Fruit fly (Drosophila melanogaster): ENCODE data around the gene Pih1D1.
A peak's percentile ranks its signal among the peaks of the same experiment; 100 is the strongest.

The Pih1D1 gene

DNA sequence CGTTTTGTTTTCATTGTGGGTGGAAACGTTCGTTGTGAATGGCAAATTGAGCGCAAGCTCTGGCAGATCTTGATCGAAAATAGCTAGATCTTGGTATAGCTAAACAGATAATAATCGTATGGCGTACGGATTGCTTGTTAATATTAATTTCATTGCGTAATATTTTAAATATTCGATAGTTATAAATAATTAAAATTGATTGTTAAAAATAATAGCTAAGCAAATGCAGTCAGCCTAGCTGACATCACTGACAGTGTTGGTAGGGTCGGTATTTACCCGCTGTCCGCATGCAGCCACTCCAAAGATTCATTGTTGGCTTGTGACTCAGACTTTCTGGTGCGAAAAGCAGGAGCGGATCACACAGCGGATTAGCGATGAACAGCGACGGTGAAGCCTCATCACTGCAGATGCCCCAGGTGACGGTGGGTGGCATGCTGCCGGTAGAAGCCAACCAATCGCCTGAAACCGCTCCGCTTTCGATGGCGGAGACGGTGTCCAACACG lies 17.2 kb downstream of the Pih1D1 start, which contains the start of the genes CG5776 and spict (continued):
- peak; percentile 34; the same call in 1 of the 2 replicates for TF ChIP-seq gsb (GFP tag; IDR thresholded peaks at IDR 0.05)
- TF ChIP-seq Gsc (GFP tag; IDR thresholded peaks at IDR 0.05): no peak
- TF ChIP-seq Dbx (GFP tag; IDR thresholded peaks at IDR 0.05): peak; percentile 83
- TF ChIP-seq disco-r (GFP tag; optimal IDR thresholded peaks at IDR 0.05): no peak
- no peak for TF ChIP-seq CG42726 (GFP tag; IDR thresholded peaks at IDR 0.05; ENCODE audit: partially characterized antibody)
- peak; percentile 7; the same call in 1 of the 2 replicates for TF ChIP-seq chm (GFP tag; IDR thresholded peaks at IDR 0.05)
- peak; percentile 97 for TF ChIP-seq row (GFP tag; IDR thresholded peaks at IDR 0.05)
- TF ChIP-seq Mad (GFP tag; optimal IDR thresholded peaks at IDR 0.05): peak; percentile 70
- TF ChIP-seq CG4404 (GFP tag; IDR thresholded peaks at IDR 0.05): peak; percentile 77
- peak; percentile 25; the same call in 1 of the 2 replicates for TF ChIP-seq Poxn (GFP tag; IDR thresholded peaks at IDR 0.05)
- TF ChIP-seq Hr51 (GFP tag; optimal IDR thresholded peaks at IDR 0.05): peak; percentile 45 to 82
- TF ChIP-seq btn (GFP tag; optimal IDR thresholded peaks at IDR 0.05): no peak
- peak; percentile 60 for TF ChIP-seq ewg (GFP tag; optimal IDR thresholded peaks at IDR 0.05)
- peak; percentile 42 for TF ChIP-seq CG17359 (tag; optimal IDR thresholded peaks at IDR 0.05)
- no peak for TF ChIP-seq CG13123 (GFP tag; optimal IDR thresholded peaks at IDR 0.05)
- peak; percentile 37 for TF ChIP-seq Fer2 (tag; optimal IDR thresholded peaks at IDR 0.05)
- TF ChIP-seq CG4282 (GFP tag; optimal IDR thresholded peaks at IDR 0.05): no peak
- peak in 1 of 2 experiments; percentile 28 for TF ChIP-seq dpn (GFP tag; optimal IDR thresholded peaks at IDR 0.05)
- peak; percentile 75; the same call in 2 of the 3 replicates for TF ChIP-seq CG14050 (GFP tag; IDR thresholded peaks at IDR 0.05)
- no peak for TF ChIP-seq CG18764 (GFP tag; optimal IDR thresholded peaks at IDR 0.05)
- TF ChIP-seq CG33213 (GFP tag; optimal IDR thresholded peaks at IDR 0.05): no peak
- TF ChIP-seq shn (GFP tag; optimal IDR thresholded peaks at IDR 0.05): peak; percentile 15
- peak; percentile 85 for TF ChIP-seq CG15601 (tag; optimal IDR thresholded peaks at IDR 0.05)
- TF ChIP-seq HLH54F (GFP tag; optimal IDR thresholded peaks at IDR 0.05): peak; percentile 67
- peak; percentile 75 for TF ChIP-seq CG14710 (tag; optimal IDR thresholded peaks at IDR 0.05)
- no peak for TF ChIP-seq kay (GFP tag; optimal IDR thresholded peaks at IDR 0.05)
- no peak for TF ChIP-seq Tbp (GFP tag; optimal IDR thresholded peaks at IDR 0.05)
- TF ChIP-seq CG17361 (GFP tag; IDR thresholded peaks at IDR 0.05): peak; percentile 75
- peak; percentile 74; the same call in 2 of the 3 replicates for TF ChIP-seq Mrtf (GFP tag; IDR thresholded peaks at IDR 0.05)
- peak; percentile 73 for TF ChIP-seq CG18599 (GFP tag; optimal IDR thresholded peaks at IDR 0.05)
- no peak for TF ChIP-seq hb (GFP tag; IDR thresholded peaks at IDR 0.05; ENCODE audit: partially characterized antibody)
- TF ChIP-seq MESR4 (GFP tag; optimal IDR thresholded peaks at IDR 0.05): peak; percentile 91
- peak in 1 of 2 experiments; percentile 51 for TF ChIP-seq crp (GFP tag; optimal IDR thresholded peaks at IDR 0.05)
- TF ChIP-seq CG32772 (GFP tag; IDR thresholded peaks at IDR 0.05): peak; percentile 84
- TF ChIP-seq croc (GFP tag; conservative IDR thresholded peaks at IDR 0.05): peak; percentile 39; the same call in 2 of the 3 replicates
- no peak for TF ChIP-seq ERR (GFP tag; optimal IDR thresholded peaks at IDR 0.05)
- TF ChIP-seq CG31388 (GFP tag; optimal IDR thresholded peaks at IDR 0.05): no peak
- TF ChIP-seq vnd (GFP tag; IDR thresholded peaks at IDR 0.05; ENCODE audit: partially characterized antibody): no peak
- no peak; the same call in 1 of the 2 replicates for TF ChIP-seq ro (GFP tag; IDR thresholded peaks at IDR 0.05)
- peak; percentile 83 for TF ChIP-seq Dek (tag; optimal IDR thresholded peaks at IDR 0.05)
- no peak for TF ChIP-seq CG2875 (GFP tag; optimal IDR thresholded peaks at IDR 0.05)
- no peak for TF ChIP-seq her (GFP tag; optimal IDR thresholded peaks at IDR 0.05)
- peak; percentile 47 for TF ChIP-seq org-1 (GFP tag; optimal IDR thresholded peaks at IDR 0.05)
- TF ChIP-seq CG17385 (GFP tag; optimal IDR thresholded peaks at IDR 0.05): peak; percentile 68
- TF ChIP-seq HmgZ (tag; optimal IDR thresholded peaks at IDR 0.05): peak; percentile 93
- peak; percentile 36; the same call in 1 of the 2 replicates for TF ChIP-seq HLH3B (GFP tag; IDR thresholded peaks at IDR 0.05)
- TF ChIP-seq CG4854 (GFP tag; optimal IDR thresholded peaks at IDR 0.05): no peak
- TF ChIP-seq stwl (tag; optimal IDR thresholded peaks at IDR 0.05): peak; percentile 31
- TF ChIP-seq CG7271 (tag; optimal IDR thresholded peaks at IDR 0.05): peak; percentile 47
- peak; percentile 77 for TF ChIP-seq CG18011 (GFP tag; optimal IDR thresholded peaks at IDR 0.05)

Data from whole organism, embryonic.